Worm (Caenorhabditis elegans) whole organism, L4 larva: Measurements from ENCODE around the gene T12A2.3.

Experiments used
- Y105C5A.15 ChIP-seq: fragments of 200-800 bp; sonication (Bioruptor generic); IDR thresholded peaks from 2 replicates; pipeline ENCODE4 v1.3.6; 2022; ENCODE audit warnings: missing genetic modification characterization, missing compliant biosample characterization
- aha-1 ChIP-seq: fragments of 150-350 bp; peaks from one replicate; lab custom pipeline; 2014; ENCODE audit warnings: missing biosample characterization, missing genetic modification characterization
- ama-1 ChIP-seq: fragments of 150-350 bp; optimal IDR thresholded peaks from 2 replicates; lab custom pipeline; 2014; ENCODE audit warnings: inconsistent platforms, mixed read lengths
- ces-1 ChIP-seq: fragments of 150-350 bp; sonication (generic microtip); optimal IDR thresholded peaks from 4 replicates; lab custom pipeline; 2014; ENCODE audit warnings: missing biosample characterization, missing genetic modification reagents, missing genetic modification characterization
- daf-12 ChIP-seq: fragments of 150-350 bp; optimal IDR thresholded peaks from 2 replicates; lab custom pipeline; 2014; ENCODE audit warnings: missing biosample characterization, missing genetic modification reagents, missing genetic modification characterization
- dpl-1 ChIP-seq: fragments of 150-350 bp; optimal IDR thresholded peaks from 2 replicates; lab custom pipeline; 2014; ENCODE audit warnings: missing biosample characterization, missing genetic modification reagents, missing genetic modification characterization
- hmg-1.1 ChIP-seq: fragments of 200-800 bp; sonication (Bioruptor generic); IDR thresholded peaks from 2 replicates; pipeline ENCODE4 v1.3.6; 2022; ENCODE audit warnings: missing genetic modification reagents, missing genetic modification characterization, missing compliant biosample characterization
- lsy-2 ChIP-seq, 2 experiments: fragments of 150-350 bp in 1 of 2; sonication (generic microtip) in 1 of 2; optimal IDR thresholded peaks; 2 replicates each; lab custom pipeline; 2014 to 2017; ENCODE audit warnings: missing biosample characterization in 2 of 2, missing genetic modification characterization in 2 of 2
- mdl-1 ChIP-seq, 2 experiments: fragments of 150-350 bp in 1 of 2; sonication (generic microtip) in 1 of 2; optimal IDR thresholded peaks; 2 replicates each; lab custom pipeline; 2014 to 2017; ENCODE audit warnings: missing biosample characterization in 2 of 2, missing genetic modification characterization in 2 of 2
- nhr-28 ChIP-seq: fragments of 150-350 bp; optimal IDR thresholded peaks from 2 replicates; lab custom pipeline; 2014; ENCODE audit warnings: missing biosample characterization, missing genetic modification characterization
- nhr-76 ChIP-seq: fragments of 150-350 bp; optimal IDR thresholded peaks from 2 replicates; lab custom pipeline; 2014; ENCODE audit warnings: missing biosample characterization, missing genetic modification characterization
- snpc-4 ChIP-seq: fragments of 150-350 bp; optimal IDR thresholded peaks from 2 replicates; lab custom pipeline; 2014; ENCODE audit warnings: missing biosample characterization, missing genetic modification characterization
- ztf-11 ChIP-seq: fragments of 150-350 bp; optimal IDR thresholded peaks from 2 replicates; lab custom pipeline; 2014; ENCODE audit warnings: missing biosample characterization, missing genetic modification characterization

DNA sequence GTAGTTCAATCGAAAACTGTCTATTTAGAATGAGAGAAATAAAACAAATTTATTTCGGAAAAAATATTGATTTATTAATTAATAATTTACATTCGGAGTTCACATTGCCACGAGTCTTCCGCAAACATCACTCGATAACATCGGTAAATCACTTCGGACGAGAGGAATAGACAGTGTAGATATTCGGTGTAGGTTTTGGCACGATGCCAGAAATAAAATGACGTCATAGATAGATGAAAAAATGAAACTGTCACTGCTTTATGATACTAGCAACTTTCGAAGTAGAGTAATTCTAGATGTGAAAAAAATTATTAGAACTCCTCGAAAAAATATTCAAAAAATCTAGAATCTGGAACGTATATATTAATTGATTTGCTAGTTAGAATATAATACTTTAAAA, 38.8 kb downstream of the T12A2.3 start:
- TF ChIP-seq aha-1 (tag; lab: Kevin White, UChicago) (no peak), mdl-1 (tag; optimal IDR thresholded peaks at IDR 0.05; lab: Kevin White, UChicago) (no peak), nhr-28 (tag; lab: Kevin White, UChicago) (no peak), nhr-76 (tag; lab: Kevin White, UChicago) (no peak), dpl-1 (GFP tag; lab: Kevin White, UChicago) (no peak), ces-1 (GFP tag; lab: Kevin White, UChicago) (no peak), daf-12 (tag; lab: Kevin White, UChicago) (no peak), ztf-11 (tag; lab: Kevin White, UChicago) (no peak), ama-1 (lab: Kevin White, UChicago) (no peak), hmg-1.1 (GFP tag; lab: Robert Waterston, UW) (no peak), lsy-2 (tag; optimal IDR thresholded peaks at IDR 0.05; lab: Kevin White, UChicago) (no peak), snpc-4 (no peak), Y105C5A.15 (GFP tag; lab: Robert Waterston, UW) (no peak)
